Worm (Caenorhabditis elegans) whole organism, early embryonic: Measurements from ENCODE around the gene abhd-5.2.

Experiments used
- B0310.2 ChIP-seq: sonication (generic microtip); optimal IDR thresholded peaks from 2 replicates; lab custom pipeline; 2016; ENCODE audit warnings: mild to moderate bottlenecking, missing genetic modification characterization, missing compliant biosample characterization
- F13C5.2 ChIP-seq: sonication (generic microtip); optimal IDR thresholded peaks from 2 replicates; lab custom pipeline; 2017; ENCODE audit warnings: mild to moderate bottlenecking, missing genetic modification characterization, inconsistent platforms, missing compliant biosample characterization
- ama-1 ChIP-seq: fragments of 150-350 bp; optimal IDR thresholded peaks from 2 replicates; lab custom pipeline; 2014
- ceh-36 ChIP-seq: sonication (generic microtip); optimal IDR thresholded peaks from 2 replicates; lab custom pipeline; 2016; ENCODE audit warnings: missing genetic modification characterization, inconsistent platforms, missing compliant biosample characterization
- flt-1 ChIP-seq: fragments of 200-800 bp; sonication (Bioruptor generic); IDR thresholded peaks from 2 replicates; pipeline ENCODE4 v1.3.6; 2022; ENCODE audit warnings: missing genetic modification characterization, missing compliant biosample characterization
- hmbx-1 ChIP-seq: sonication (generic microtip); optimal IDR thresholded peaks from 2 replicates; lab custom pipeline; 2016; ENCODE audit warnings: mild to moderate bottlenecking, missing genetic modification characterization, missing compliant biosample characterization
- hmg-4 ChIP-seq: fragments of 200-800 bp; sonication (Bioruptor generic); optimal IDR thresholded peaks from 2 replicates; lab custom pipeline; 2018; ENCODE audit warnings: mild to moderate bottlenecking, missing genetic modification characterization, missing compliant biosample characterization
- pes-1 ChIP-seq: fragments of 200-800 bp; sonication (Bioruptor generic); IDR thresholded peaks from 2 replicates; pipeline ENCODE4 v1.3.6; 2022; ENCODE audit warnings: missing genetic modification reagents, missing genetic modification characterization, missing compliant biosample characterization
- scrt-1 ChIP-seq: fragments of 200-800 bp; sonication (Bioruptor generic); IDR thresholded peaks from 2 replicates; pipeline ENCODE4 v1.3.6; 2022; ENCODE audit warnings: missing genetic modification characterization, missing compliant biosample characterization
- sea-1 ChIP-seq: fragments of 200-800 bp; sonication (Bioruptor generic); conservative IDR thresholded peaks from 2 replicates; pipeline ENCODE4 v1.3.6; 2022; ENCODE audit warnings: missing genetic modification characterization, missing compliant biosample characterization

ce11 chrV:4851969-4852368 is 7.5 kb downstream of the abhd-5.2 start:
- no peak for TF ChIP-seq pes-1
- no peak for TF ChIP-seq hmbx-1 (tag; lab: Kevin White, UChicago)
- TF ChIP-seq B0310.2 (tag; lab: Kevin White, UChicago) = no peak
- no peak for TF ChIP-seq ama-1 (lab: Kevin White, UChicago)
- TF ChIP-seq flt-1 (GFP tag; lab: Robert Waterston, UW) = no peak
- no peak for TF ChIP-seq F13C5.2
- TF ChIP-seq hmg-4 = no peak
- TF ChIP-seq ceh-36 = no peak
- TF ChIP-seq scrt-1 = no peak
- no peak for TF ChIP-seq sea-1 (GFP tag; lab: Robert Waterston, UW)
